Fruit fly (Drosophila melanogaster) whole organism, embryonic: ENCODE measurements around the gene CG15209.

ENCODE experiments used
- CG10543 ChIP-seq: fragments of 200-800 bp; sonication (Bioruptor generic); optimal IDR thresholded peaks from 3 replicates; lab custom pipeline; 2017; ENCODE audit warnings: missing biosample characterization, mild to moderate bottlenecking, missing genetic modification characterization, moderate library complexity
- CG11560 ChIP-seq: fragments of 200-800 bp; sonication (Bioruptor generic); IDR thresholded peaks from 3 replicates; pipeline ENCODE4 v1.3.6; 2022; ENCODE audit warnings: missing biosample characterization, missing genetic modification characterization
- CG11696 ChIP-seq: fragments of 200-800 bp; sonication (Bioruptor generic); IDR thresholded peaks from 2 replicates; pipeline ENCODE4 v1.3.6; 2022; ENCODE audit warnings: missing biosample characterization, missing genetic modification characterization
- CG12942 ChIP-seq: fragments of 200-800 bp; sonication (Bioruptor generic); optimal IDR thresholded peaks from 3 replicates; lab custom pipeline; 2016; ENCODE audit warnings: missing biosample characterization, missing genetic modification characterization
- CG13624 ChIP-seq: fragments of 200-800 bp; sonication (Bioruptor generic); optimal IDR thresholded peaks from 2 replicates; lab custom pipeline; 2016; ENCODE audit warnings: missing biosample characterization, missing genetic modification characterization
- CG14667 ChIP-seq: fragments of 200-800 bp; sonication (Bioruptor generic); IDR thresholded peaks from 2 replicates; pipeline ENCODE4 v1.3.6; 2022; ENCODE audit warnings: missing biosample characterization, missing genetic modification characterization
- CG3163 ChIP-seq: fragments of 200-800 bp; sonication (Bioruptor generic); optimal IDR thresholded peaks from 3 replicates; lab custom pipeline; 2016; ENCODE audit warnings: missing biosample characterization, missing genetic modification characterization
- CG4360 ChIP-seq: fragments of 200-800 bp; sonication (Bioruptor generic); IDR thresholded peaks from 2 replicates; pipeline ENCODE4 v1.3.6; 2022; ENCODE audit warnings: missing biosample characterization, missing genetic modification characterization
- CG6272 ChIP-seq: fragments of 200-800 bp; sonication (Bioruptor generic); IDR thresholded peaks from 2 replicates; pipeline ENCODE4 v1.3.6; 2022; ENCODE audit warnings: missing biosample characterization, missing genetic modification characterization
- CG7271 ChIP-seq: fragments of 200-800 bp; sonication (Bioruptor generic); optimal IDR thresholded peaks from 2 replicates; lab custom pipeline; 2018; ENCODE audit warnings: missing biosample characterization, mild to moderate bottlenecking, missing genetic modification characterization, moderate library complexity
- CG9797 ChIP-seq: fragments of 200-800 bp; sonication (Bioruptor generic); optimal IDR thresholded peaks from 3 replicates; lab custom pipeline; 2018; ENCODE audit warnings: missing biosample characterization, mild to moderate bottlenecking, missing genetic modification characterization
- Deaf1 ChIP-seq: fragments of 200-800 bp; optimal IDR thresholded peaks from 3 replicates; lab custom pipeline; 2019; ENCODE audit warnings: missing biosample characterization, mild to moderate bottlenecking, missing genetic modification characterization, moderate library complexity
- Doc2 ChIP-seq: fragments of 200-800 bp; sonication (Bioruptor generic); IDR thresholded peaks from 2 replicates; pipeline ENCODE4 v1.3.6; 2022; ENCODE audit warnings: missing biosample characterization, missing genetic modification characterization
- E2f1 ChIP-seq: fragments of 200-800 bp; sonication (Bioruptor generic); IDR thresholded peaks from 2 replicates; pipeline ENCODE4 v1.3.6; 2022; ENCODE audit warnings: missing biosample characterization, missing genetic modification characterization
- Eip74EF ChIP-seq, 2 experiments: fragments of 200-800 bp in 1 of 2; fragments of >200 bp in 1 of 2; sonication (Bioruptor generic) in 1 of 2; optimal IDR thresholded peaks; 2 replicates each; lab custom pipeline; 2017 to 2019; ENCODE audit warnings: missing biosample characterization in 2 of 2, missing genetic modification characterization in 2 of 2, mild to moderate bottlenecking in 1 of 2, moderate library complexity in 1 of 2
- Fer2 ChIP-seq: fragments of 200-800 bp; sonication (Bioruptor generic); optimal IDR thresholded peaks from 2 replicates; lab custom pipeline; 2018; ENCODE audit warnings: missing biosample characterization, mild to moderate bottlenecking, missing genetic modification characterization, moderate library complexity
- Gug ChIP-seq: fragments of 200-800 bp; sonication (Bioruptor generic); IDR thresholded peaks from 4 replicates; pipeline ENCODE4 v1.3.6; 2022; ENCODE audit warnings: missing biosample characterization, missing genetic modification characterization
- Med ChIP-seq: fragments of 200-800 bp; sonication (Bioruptor generic); peaks from one replicate; lab custom pipeline; 2016; ENCODE audit warnings: missing biosample characterization, missing genetic modification characterization, mild to moderate bottlenecking, inconsistent platforms, moderate library complexity
- Nf-YC ChIP-seq: fragments of 200-800 bp; optimal IDR thresholded peaks from 3 replicates; lab custom pipeline; 2019; ENCODE audit warnings: missing biosample characterization, mild to moderate bottlenecking, missing genetic modification characterization, moderate library complexity
- Opbp ChIP-seq: fragments of 200-800 bp; sonication (Bioruptor generic); IDR thresholded peaks from 3 replicates; pipeline ENCODE4 v1.3.6; 2022; ENCODE audit warnings: missing biosample characterization, missing genetic modification characterization; ENCODE audit not compliant: partially characterized antibody
- Ravus ChIP-seq: fragments of 200-800 bp; sonication (Bioruptor generic); IDR thresholded peaks from 2 replicates; pipeline ENCODE4 v1.3.6; 2022; ENCODE audit warnings: missing biosample characterization, missing genetic modification characterization
- Rx ChIP-seq: fragments of 200-800 bp; sonication (Bioruptor generic); IDR thresholded peaks from 2 replicates; pipeline ENCODE4 v1.3.6; 2022; ENCODE audit warnings: missing biosample characterization, missing genetic modification characterization
- Side ChIP-seq: fragments of 200-800 bp; sonication (Bioruptor generic); optimal IDR thresholded peaks from 2 replicates; lab custom pipeline; 2016; ENCODE audit warnings: missing biosample characterization, missing genetic modification characterization
- Sry-β ChIP-seq: fragments of 200-800 bp; sonication (Bioruptor generic); optimal IDR thresholded peaks from 2 replicates; lab custom pipeline; 2018; ENCODE audit warnings: missing biosample characterization, mild to moderate bottlenecking, missing genetic modification characterization, moderate library complexity
- Stat92E ChIP-seq, 3 experiments: fragments of >200 bp in 2 of 3; fragments of 200-800 bp in 1 of 3; sonication (Bioruptor generic) in 1 of 3; optimal IDR thresholded peaks; 2 replicates each; lab custom pipeline; 2017 to 2019; ENCODE audit warnings: missing biosample characterization in 3 of 3, missing genetic modification characterization in 3 of 3, mild to moderate bottlenecking in 1 of 3, moderate library complexity in 1 of 3
- Trl ChIP-seq, 3 experiments: fragments of >200 bp in 2 of 3; fragments of 200-800 bp in 1 of 3; sonication (Bioruptor generic) in 1 of 3; optimal IDR thresholded peaks; 2 replicates in 1 of 3; 3 replicates in 2 of 3; lab custom pipeline; 2016 to 2017; ENCODE audit warnings: missing biosample characterization in 1 of 3, missing genetic modification characterization in 1 of 3
- al ChIP-seq: fragments of 200-800 bp; sonication (Bioruptor generic); IDR thresholded peaks from 2 replicates; pipeline ENCODE4 v1.3.6; 2022; ENCODE audit warnings: missing biosample characterization, missing genetic modification characterization
- bsh ChIP-seq, 2 experiments: fragments of 200-800 bp; sonication (Bioruptor generic); optimal IDR thresholded peaks; 2 replicates each; lab custom pipeline; 2017 to 2018; ENCODE audit warnings: mild to moderate bottlenecking in 2 of 2, missing biosample characterization in 2 of 2, missing genetic modification characterization in 2 of 2, moderate library complexity in 1 of 2
- chinmo ChIP-seq: fragments of 200-800 bp; sonication (Bioruptor generic); IDR thresholded peaks from 4 replicates; pipeline ENCODE4 v1.3.6; 2022; ENCODE audit warnings: missing biosample characterization, missing genetic modification characterization; ENCODE audit not compliant: partially characterized antibody
- corto ChIP-seq: fragments of 200-800 bp; sonication (Bioruptor generic); optimal IDR thresholded peaks from 2 replicates; lab custom pipeline; 2016; ENCODE audit warnings: missing biosample characterization, mild to moderate bottlenecking, missing genetic modification characterization, moderate library complexity
- crol ChIP-seq: fragments of 200-800 bp; sonication (Bioruptor generic); IDR thresholded peaks from 2 replicates; pipeline ENCODE4 v1.3.6; 2022; ENCODE audit warnings: missing biosample characterization, missing genetic modification characterization
- dmrt99B ChIP-seq: fragments of 200-800 bp; sonication (Bioruptor generic); optimal IDR thresholded peaks from 2 replicates; lab custom pipeline; 2018; ENCODE audit warnings: missing biosample characterization, mild to moderate bottlenecking, missing genetic modification characterization, moderate library complexity
- eve ChIP-seq, 2 experiments: fragments of >200 bp; optimal IDR thresholded peaks; 2 replicates each; lab custom pipeline; 2017; ENCODE audit warnings: missing biosample characterization in 2 of 2, missing genetic modification characterization in 2 of 2
- eyg ChIP-seq: fragments of 200-800 bp; sonication (Bioruptor generic); optimal IDR thresholded peaks from 3 replicates; lab custom pipeline; 2016; ENCODE audit warnings: missing biosample characterization, missing genetic modification characterization
- fu2 ChIP-seq: fragments of 200-800 bp; sonication (Bioruptor generic); optimal IDR thresholded peaks from 2 replicates; lab custom pipeline; 2016; ENCODE audit warnings: missing biosample characterization, missing genetic modification characterization
- gce ChIP-seq: fragments of 200-800 bp; sonication (Bioruptor generic); IDR thresholded peaks from 3 replicates; pipeline ENCODE4 v1.3.6; 2022; ENCODE audit warnings: missing biosample characterization, missing genetic modification characterization
- klu ChIP-seq: fragments of 200-800 bp; sonication (Bioruptor generic); IDR thresholded peaks from 2 replicates; pipeline ENCODE4 v1.3.6; 2022; ENCODE audit warnings: missing biosample characterization, missing genetic modification characterization
- nerfin-1 ChIP-seq: fragments of 200-800 bp; sonication (Bioruptor generic); optimal IDR thresholded peaks from 3 replicates; lab custom pipeline; 2019; ENCODE audit warnings: missing biosample characterization, mild to moderate bottlenecking, missing genetic modification characterization, moderate library complexity
- onecut ChIP-seq: fragments of 200-800 bp; sonication (Bioruptor generic); IDR thresholded peaks from 2 replicates; pipeline ENCODE4 v1.3.6; 2022; ENCODE audit warnings: missing biosample characterization, missing genetic modification characterization
- pros ChIP-seq: fragments of 200-800 bp; sonication (Bioruptor generic); optimal IDR thresholded peaks from 3 replicates; lab custom pipeline; 2019; ENCODE audit warnings: missing biosample characterization, mild to moderate bottlenecking, missing genetic modification characterization, moderate library complexity
- row ChIP-seq: fragments of 200-800 bp; sonication (Bioruptor generic); IDR thresholded peaks from 3 replicates; pipeline ENCODE4 v1.3.6; 2022; ENCODE audit warnings: missing biosample characterization, missing genetic modification characterization
- sd ChIP-seq: fragments of 200-800 bp; sonication (Bioruptor generic); optimal IDR thresholded peaks from 3 replicates; lab custom pipeline; 2018; ENCODE audit warnings: missing biosample characterization, mild to moderate bottlenecking, missing genetic modification characterization, moderate library complexity
- shn ChIP-seq: fragments of 200-800 bp; sonication (Bioruptor generic); optimal IDR thresholded peaks from 3 replicates; lab custom pipeline; 2016; ENCODE audit warnings: missing biosample characterization, missing genetic modification characterization
- sqz ChIP-seq: fragments of 200-800 bp; sonication (Bioruptor generic); optimal IDR thresholded peaks from 3 replicates; lab custom pipeline; 2018; ENCODE audit warnings: missing biosample characterization, mild to moderate bottlenecking, missing genetic modification characterization
- sr ChIP-seq: fragments of 200-800 bp; sonication (Bioruptor generic); IDR thresholded peaks from 3 replicates; pipeline ENCODE4 v1.3.6; 2022; ENCODE audit warnings: missing biosample characterization, missing genetic modification characterization
- ssp ChIP-seq: fragments of 200-800 bp; sonication (Bioruptor generic); IDR thresholded peaks from 2 replicates; pipeline ENCODE4 v1.3.6; 2022; ENCODE audit warnings: missing biosample characterization, missing genetic modification characterization
- sug ChIP-seq: fragments of 200-800 bp; optimal IDR thresholded peaks from 2 replicates; lab custom pipeline; 2019; ENCODE audit warnings: missing biosample characterization, mild to moderate bottlenecking, missing genetic modification characterization, moderate library complexity
- usp ChIP-seq: fragments of >200 bp; optimal IDR thresholded peaks from 2 replicates; lab custom pipeline; 2017; ENCODE audit warnings: missing biosample characterization, missing genetic modification characterization
- vnd ChIP-seq: fragments of 200-800 bp; sonication (Bioruptor generic); IDR thresholded peaks from 3 replicates; pipeline ENCODE4 v1.3.6; 2022; ENCODE audit warnings: missing biosample characterization, missing genetic modification characterization; ENCODE audit not compliant: partially characterized antibody
- wdn ChIP-seq: fragments of 200-800 bp; sonication (Bioruptor generic); IDR thresholded peaks from 2 replicates; pipeline ENCODE4 v1.3.6; 2022; ENCODE audit warnings: missing biosample characterization, missing genetic modification characterization
- yki ChIP-seq: fragments of >200 bp; optimal IDR thresholded peaks from 3 replicates; lab custom pipeline; 2018

The CG15209 gene

dm6 chrX:10841717-10842255 is at the start of gene CG15209:
CG15209 (plus strand) TSS chrX:10842205.
- TF ChIP-seq ssp (GFP tag; lab: Robert Waterston, UW) = no peak
- TF ChIP-seq vnd = no peak
- TF ChIP-seq E2f1 (GFP tag; lab: Robert Waterston, UW) = no peak
- TF ChIP-seq sd (tag; lab: Kevin White, UChicago) = no peak
- no peak for TF ChIP-seq Nf-YC (tag; lab: Kevin White, UChicago)
- no peak for TF ChIP-seq al (GFP tag; lab: Robert Waterston, UW)
- no peak for TF ChIP-seq eyg (GFP tag; lab: Kevin White, UChicago)
- no peak for TF ChIP-seq corto
- TF ChIP-seq CG9797 (GFP tag; lab: Kevin White, UChicago) = no peak
- TF ChIP-seq Eip74EF (GFP tag; optimal IDR thresholded peaks at IDR 0.05; lab: Kevin White, UChicago) = no peak
- no peak for TF ChIP-seq CG12942
- TF ChIP-seq nerfin-1 (tag; lab: Kevin White, UChicago) = no peak
- peak; percentile 79 for TF ChIP-seq Sry-β (GFP tag; lab: Kevin White, UChicago)
- no peak for TF ChIP-seq Ravus (GFP tag; lab: Robert Waterston, UW)
- TF ChIP-seq Doc2 = no peak
- TF ChIP-seq klu (GFP tag; lab: Robert Waterston, UW) = no peak
- no peak for TF ChIP-seq CG14667 (GFP tag; lab: Robert Waterston, UW)
- TF ChIP-seq gce (GFP tag; lab: Robert Waterston, UW) = no peak
- no peak for TF ChIP-seq usp
- no peak for TF ChIP-seq Trl (optimal IDR thresholded peaks at IDR 0.05; lab: Kevin White, UChicago)
- no peak for TF ChIP-seq Trl (GFP tag; optimal IDR thresholded peaks at IDR 0.05; lab: Kevin White, UChicago)
- TF ChIP-seq Med (GFP tag; lab: Kevin White, UChicago) = peak; percentile 2
- no peak for TF ChIP-seq CG6272 (GFP tag; lab: Robert Waterston, UW)
- TF ChIP-seq CG11560 (tag; lab: Robert Waterston, UW) = no peak
- peak; percentile 75 for TF ChIP-seq Deaf1
- TF ChIP-seq sr = no peak
- no peak for TF ChIP-seq dmrt99B (tag; lab: Kevin White, UChicago)
- no peak for TF ChIP-seq fu2
- TF ChIP-seq CG11696 (GFP tag; lab: Robert Waterston, UW) = no peak
- no peak for TF ChIP-seq chinmo (GFP tag; lab: Robert Waterston, UW)
- no peak for TF ChIP-seq CG13624 (GFP tag; lab: Kevin White, UChicago)
- TF ChIP-seq row (GFP tag; lab: Robert Waterston, UW) = 0 out of 3 replicates have a peak, but pooled peaks have one; percentile 11
- TF ChIP-seq CG7271 (tag; lab: Kevin White, UChicago) = no peak
- TF ChIP-seq Opbp (GFP tag; lab: Robert Waterston, UW) = no peak
- peak; percentile 11 for TF ChIP-seq sug (tag; lab: Kevin White, UChicago)
- TF ChIP-seq CG10543 (GFP tag; lab: Kevin White, UChicago) = peak; percentile 13
- no peak for TF ChIP-seq Side (GFP tag; lab: Kevin White, UChicago)
- TF ChIP-seq wdn = no peak
- TF ChIP-seq Rx (GFP tag; lab: Robert Waterston, UW) = no peak
- TF ChIP-seq Fer2 = no peak
- no peak for TF ChIP-seq onecut (GFP tag; lab: Robert Waterston, UW)
- TF ChIP-seq shn (GFP tag; lab: Kevin White, UChicago) = no peak

- TF ChIP-seq eve (GFP tag; optimal IDR thresholded peaks at IDR 0.05; lab: Kevin White, UChicago) (peak in 1 of 2 experiments; percentile 4), bsh (GFP tag; optimal IDR thresholded peaks at IDR 0.05; lab: Kevin White, UChicago) (peak in 1 of 2 experiments; percentile 36), Trl (optimal IDR thresholded peaks at IDR 0.05; lab: Kevin White, UChicago) (peak; percentile 38 to 46), Trl (GFP tag; optimal IDR thresholded peaks at IDR 0.05; lab: Kevin White, UChicago) (no peak), yki (no peak), pros (GFP tag; lab: Kevin White, UChicago) (peak; percentile 84), CG3163 (GFP tag; lab: Kevin White, UChicago) (peak; percentile 85), Gug (GFP tag; lab: Robert Waterston, UW) (no peak), chinmo (GFP tag; lab: Robert Waterston, UW) (0 out of 4 replicates have a peak, but pooled peaks have one; percentile 20), sqz (GFP tag; lab: Kevin White, UChicago) (peak; percentile 74), crol (GFP tag; lab: Robert Waterston, UW) (peak; percentile 31; the same call in 1 of the 2 replicates), CG4360 (GFP tag; lab: Robert Waterston, UW) (peak; percentile 79), sd (tag; lab: Kevin White, UChicago) (peak; percentile 93), Stat92E (GFP tag; optimal IDR thresholded peaks at IDR 0.05; lab: Kevin White, UChicago) (peak in 1 of 3 experiments; percentile 95)
Observed at dm6 chrX:10801033-10801432, 41.0 kb upstream of the CG15209 start.
